Fruit fly (Drosophila melanogaster): ENCODE measurements around the gene CstF50.

DNA sequence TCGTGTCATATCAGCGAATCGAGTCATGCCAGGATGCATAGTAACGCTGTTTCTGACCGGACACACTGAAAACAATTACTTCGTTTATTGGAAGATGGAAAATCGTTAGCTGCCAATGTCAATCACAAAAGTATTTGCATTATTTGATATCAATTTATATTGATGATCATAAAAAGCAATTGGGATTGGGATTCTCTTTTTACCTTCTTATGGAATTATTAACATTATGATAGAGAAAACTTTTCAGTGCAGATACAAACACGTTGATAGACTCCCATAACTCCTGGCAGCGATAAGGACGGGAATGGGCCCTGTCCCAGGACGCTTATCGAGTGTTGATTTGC, 29.9 kb downstream of the CstF50 start:
- TF ChIP-seq CG3032 (tag; optimal IDR thresholded peaks at IDR 0.05), result no peak
- no peak for TF ChIP-seq esn (GFP tag; optimal IDR thresholded peaks at IDR 0.05)
- no peak for TF ChIP-seq CG31627 (GFP tag; optimal IDR thresholded peaks at IDR 0.05)
- no peak for TF ChIP-seq vri (GFP tag; optimal IDR thresholded peaks at IDR 0.05)

All from whole organism, prepupa.